Worm (Caenorhabditis elegans) whole organism, L3 larva: Measurements from ENCODE around the gene paml-1.

ENCODE experiments used
- fos-1 ChIP-seq: fragments of 150-350 bp; optimal IDR thresholded peaks from 2 replicates; lab custom pipeline; 2014; ENCODE audit warnings: missing biosample characterization, missing genetic modification characterization
- mml-1 ChIP-seq: fragments of 150-350 bp; sonication (generic microtip); optimal IDR thresholded peaks from 3 replicates; lab custom pipeline; 2014; ENCODE audit warnings: missing biosample characterization, missing genetic modification characterization
- nhr-11 ChIP-seq: fragments of 150-350 bp; optimal IDR thresholded peaks from 2 replicates; lab custom pipeline; 2014; ENCODE audit warnings: missing biosample characterization, missing genetic modification characterization
- nhr-25 ChIP-seq: sonication (generic microtip); optimal IDR thresholded peaks from 2 replicates; lab custom pipeline; 2017; ENCODE audit warnings: missing biosample characterization, missing genetic modification characterization
- nhr-77 ChIP-seq: fragments of 150-350 bp; optimal IDR thresholded peaks from 2 replicates; lab custom pipeline; 2014; ENCODE audit warnings: missing biosample characterization, missing genetic modification characterization
- ztf-11 ChIP-seq: fragments of 150-350 bp; optimal IDR thresholded peaks from 2 replicates; lab custom pipeline; 2014; ENCODE audit warnings: missing biosample characterization, missing genetic modification characterization

- TF ChIP-seq ztf-11 (no peak), mml-1 (no peak), nhr-25 (tag; lab: Kevin White, UChicago) (no peak), fos-1 (tag; lab: Kevin White, UChicago) (no peak), nhr-11 (tag; lab: Kevin White, UChicago) (no peak), nhr-77 (no peak)
Observed at ce11 chrIII:10199052-10199451, 34.8 kb downstream of the paml-1 start, which contains the start of gene T20G5.8.
